Fruit fly (Drosophila melanogaster): ENCODE data around the gene CG3698.

CG3698 gene

DNA sequence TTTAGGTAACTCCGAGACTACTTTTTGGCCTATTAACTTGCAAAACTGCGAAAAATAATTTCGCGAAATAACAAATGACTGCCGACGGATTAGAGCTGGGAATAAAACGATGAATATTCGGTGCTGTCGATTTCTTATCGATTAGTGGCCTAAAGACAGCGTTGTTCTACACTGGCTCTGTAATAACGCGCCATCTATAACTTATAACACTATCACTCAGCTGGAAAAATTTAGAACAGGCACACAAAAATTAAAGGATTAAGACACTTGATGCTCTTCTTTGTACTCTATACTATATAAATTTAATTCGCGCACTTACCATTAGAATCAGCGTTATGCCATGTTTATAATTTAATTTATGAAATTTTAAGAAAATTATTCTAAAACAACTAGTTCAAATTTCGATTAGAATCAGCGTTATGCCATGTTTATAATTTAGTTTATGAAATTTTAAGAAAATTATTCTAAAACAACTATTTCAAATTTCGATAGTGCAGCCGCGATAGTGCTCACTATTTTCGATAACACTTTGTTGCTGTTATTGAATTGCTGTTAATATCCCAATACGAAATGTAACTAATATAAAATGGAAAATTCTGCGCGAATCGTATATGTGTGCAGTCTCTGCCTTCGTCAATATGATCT is 43.4 kb upstream of the CG3698 start, which contains the start of the genes CSN3 and CG11456 (continued):
- TF ChIP-seq CG3847 (GFP tag; IDR thresholded peaks at IDR 0.05) = peak; percentile 64
- TF ChIP-seq CG31224 (GFP tag; IDR thresholded peaks at IDR 0.05) = no peak
- no peak for TF ChIP-seq trh (GFP tag; optimal IDR thresholded peaks at IDR 0.05)
- peak; percentile 48 for TF ChIP-seq CG13624 (GFP tag; optimal IDR thresholded peaks at IDR 0.05)

DNA sequence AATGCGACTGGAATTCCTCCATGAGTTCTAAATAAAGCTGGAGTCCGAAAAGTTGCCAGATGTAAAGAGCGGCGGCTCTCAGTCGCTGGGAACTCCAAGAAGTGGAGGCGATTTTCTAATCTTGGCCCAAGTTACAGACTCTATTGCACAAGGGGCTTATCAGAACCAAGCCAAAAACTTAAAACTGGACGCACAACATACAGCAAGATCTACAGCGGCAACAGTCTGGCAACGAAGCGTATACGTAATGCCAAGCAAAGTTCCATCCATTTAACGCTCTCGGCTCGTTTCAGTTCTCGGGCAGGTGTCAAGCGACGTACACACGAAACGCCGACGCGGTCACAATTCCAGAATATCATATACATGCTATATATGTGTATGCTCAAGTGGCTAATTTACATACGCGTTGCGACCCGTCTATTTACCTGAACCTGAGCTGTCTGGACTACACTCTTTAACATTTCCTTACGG is 39.7 kb upstream of the CG3698 start:
- peak; percentile 55 for TF ChIP-seq sug (tag; optimal IDR thresholded peaks at IDR 0.05)
- no peak for TF ChIP-seq CG8290 (GFP tag; optimal IDR thresholded peaks at IDR 0.05)
- TF ChIP-seq CG8290 (tag; optimal IDR thresholded peaks at IDR 0.05) = peak in 1 of 2 experiments; percentile 1
- 0 out of 2 replicates have a peak, but pooled peaks have one; percentile 4 for TF ChIP-seq Adf1 (GFP tag; IDR thresholded peaks at IDR 0.05)
- peak; percentile 70 for TF ChIP-seq Deaf1 (tag; optimal IDR thresholded peaks at IDR 0.05)
- TF ChIP-seq Pdp1 (GFP tag; optimal IDR thresholded peaks at IDR 0.05) = peak in 1 of 2 experiments; percentile 89
- no peak for TF ChIP-seq CG9876 (GFP tag; optimal IDR thresholded peaks at IDR 0.05)
- peak; percentile 24 for TF ChIP-seq Vsx1 (GFP tag; optimal IDR thresholded peaks at IDR 0.05)
- no peak for TF ChIP-seq tll (GFP tag; optimal IDR thresholded peaks at IDR 0.05)
- TF ChIP-seq cas (GFP tag; IDR thresholded peaks at IDR 0.05) = no peak
- no peak for TF ChIP-seq CG5180 (GFP tag; optimal IDR thresholded peaks at IDR 0.05)
- peak; percentile 17 for TF ChIP-seq CG18599 (GFP tag; optimal IDR thresholded peaks at IDR 0.05)
- TF ChIP-seq dm (GFP tag; optimal IDR thresholded peaks at IDR 0.05) = no peak
- TF ChIP-seq sd (tag; optimal IDR thresholded peaks at IDR 0.05) = peak; percentile 37
- TF ChIP-seq Jarid2 (GFP tag; optimal IDR thresholded peaks at IDR 0.05) = peak; percentile 42
- peak; percentile 29; the same call in 1 of the 2 replicates for TF ChIP-seq amos (GFP tag; IDR thresholded peaks at IDR 0.05; ENCODE audit: partially characterized antibody)
- peak; percentile 14; the same call in 1 of the 2 replicates for TF ChIP-seq NFAT (GFP tag; IDR thresholded peaks at IDR 0.05)
- peak; percentile 57; the same call in 1 of the 4 replicates for TF ChIP-seq chinmo (GFP tag; IDR thresholded peaks at IDR 0.05; ENCODE audit: partially characterized antibody)
- peak; percentile 66 for TF ChIP-seq exex (tag; optimal IDR thresholded peaks at IDR 0.05)
- peak; percentile 30; the same call in 1 of the 2 replicates for TF ChIP-seq vvl (GFP tag; IDR thresholded peaks at IDR 0.05)
- no peak for TF ChIP-seq CG6254 (GFP tag; optimal IDR thresholded peaks at IDR 0.05)
- peak; percentile 38 for TF ChIP-seq CG10543 (GFP tag; optimal IDR thresholded peaks at IDR 0.05)
- no peak for TF ChIP-seq nau (GFP tag; optimal IDR thresholded peaks at IDR 0.05)
- TF ChIP-seq CG9437 (GFP tag; optimal IDR thresholded peaks at IDR 0.05) = peak; percentile 29
- peak; percentile 15 for TF ChIP-seq Med (GFP tag)

DNA sequence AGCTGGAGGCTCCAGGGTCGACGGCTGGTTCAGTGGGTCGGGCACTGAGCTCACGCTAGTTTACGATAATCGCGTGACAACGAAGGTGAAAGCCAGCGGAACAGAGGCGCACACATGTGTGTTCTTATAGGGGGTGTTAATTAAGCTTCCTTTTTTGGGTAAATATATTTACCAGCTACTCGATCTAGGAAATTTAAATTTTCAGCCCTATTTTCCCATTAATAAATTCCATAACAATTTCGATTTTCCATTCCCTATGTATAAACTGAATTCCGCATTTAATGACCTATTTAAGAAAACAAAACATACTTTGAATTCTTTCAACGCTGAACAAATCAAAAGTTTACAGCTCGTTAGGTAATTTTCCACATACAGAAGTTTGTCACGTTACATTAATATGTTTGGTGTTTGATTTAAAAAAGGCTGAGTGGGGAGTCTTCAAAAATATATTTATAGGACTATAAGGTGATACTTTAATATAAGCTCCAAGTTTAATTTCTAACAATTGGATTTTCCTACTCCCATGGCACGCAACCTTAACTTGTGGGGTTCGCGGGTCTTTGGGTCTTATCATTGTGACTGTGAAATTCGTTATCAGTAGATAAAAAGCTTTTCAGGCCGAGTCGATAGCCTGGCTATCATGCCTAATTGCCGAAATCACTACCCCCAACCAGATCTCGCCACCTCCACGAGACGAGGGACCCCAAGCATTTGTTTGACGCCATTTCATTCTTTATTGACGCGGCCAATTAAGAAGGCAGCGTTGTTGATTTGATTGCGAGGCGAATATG is 39.1 kb upstream of the CG3698 start, which contains the start of gene CG13255:
Gene CG13255, plus strand, starts transcription at position 449 of the 791 bp plus-strand sequence.
- TF ChIP-seq Trl (optimal IDR thresholded peaks at IDR 0.05) (no peak), Trl (GFP tag; optimal IDR thresholded peaks at IDR 0.05) (peak; percentile 24), ind (GFP tag; optimal IDR thresholded peaks at IDR 0.05) (peak; percentile 53), CG32767 (GFP tag; IDR thresholded peaks at IDR 0.05) (no peak), CG8765 (GFP tag; IDR thresholded peaks at IDR 0.05) (no peak), Dip3 (GFP tag; optimal IDR thresholded peaks at IDR 0.05) (peak; percentile 57), CG2116 (GFP tag; optimal IDR thresholded peaks at IDR 0.05) (no peak), Drgx (GFP tag; IDR thresholded peaks at IDR 0.05) (no peak), HmgZ (tag; optimal IDR thresholded peaks at IDR 0.05) (peak; percentile 35), Oli (tag; optimal IDR thresholded peaks at IDR 0.05) (peak; percentile 58), wor (GFP tag; IDR thresholded peaks at IDR 0.05) (no peak), ro (GFP tag; IDR thresholded peaks at IDR 0.05) (no peak), CTCF (GFP tag; optimal IDR thresholded peaks at IDR 0.05) (no peak), ham (GFP tag; IDR thresholded peaks at IDR 0.05) (no peak), psq (GFP tag; optimal IDR thresholded peaks at IDR 0.05) (no peak), CG12219 (GFP tag; optimal IDR thresholded peaks at IDR 0.05) (no peak), prd (optimal IDR thresholded peaks at IDR 0.05) (no peak), prd (GFP tag; IDR thresholded peaks at IDR 0.05) (no peak), Dek (tag; optimal IDR thresholded peaks at IDR 0.05) (peak; percentile 48)

All from whole organism, embryonic.